Fruit fly (Drosophila melanogaster) whole organism, embryonic: Measurements from ENCODE around the gene CG31344.

Experiments used
- Antp ChIP-seq: fragments of 200-800 bp; sonication (Bioruptor generic); optimal IDR thresholded peaks from 3 replicates; lab custom pipeline; 2016; ENCODE audit warnings: missing biosample characterization, missing genetic modification characterization
- Bgb ChIP-seq: fragments of 200-800 bp; sonication (Bioruptor generic); IDR thresholded peaks from 2 replicates; pipeline ENCODE4 v1.3.6; 2022; ENCODE audit warnings: missing biosample characterization, missing genetic modification characterization; ENCODE audit not compliant: partially characterized antibody
- BtbVII ChIP-seq: fragments of 200-800 bp; sonication (Bioruptor generic); optimal IDR thresholded peaks from 3 replicates; lab custom pipeline; 2017; ENCODE audit warnings: missing biosample characterization, mild to moderate bottlenecking, missing genetic modification characterization
- CG10431 ChIP-seq: fragments of 200-800 bp; sonication (Bioruptor generic); optimal IDR thresholded peaks from 3 replicates; lab custom pipeline; 2018; ENCODE audit warnings: missing biosample characterization, mild to moderate bottlenecking, missing genetic modification characterization
- CG10654 ChIP-seq: fragments of 200-800 bp; sonication (Bioruptor generic); optimal IDR thresholded peaks from 2 replicates; lab custom pipeline; 2016; ENCODE audit warnings: missing biosample characterization, missing genetic modification characterization
- CG11398 ChIP-seq: fragments of 200-800 bp; sonication (Bioruptor generic); optimal IDR thresholded peaks from 2 replicates; lab custom pipeline; 2016; ENCODE audit warnings: missing biosample characterization, missing genetic modification characterization
- CG11456 ChIP-seq: fragments of 200-800 bp; sonication (Bioruptor generic); IDR thresholded peaks from 3 replicates; pipeline ENCODE4 v1.3.6; 2022; ENCODE audit warnings: missing biosample characterization, missing genetic modification characterization
- CG11504 ChIP-seq: fragments of 200-800 bp; sonication (Bioruptor generic); optimal IDR thresholded peaks from 3 replicates; lab custom pipeline; 2019; ENCODE audit warnings: missing biosample characterization, mild to moderate bottlenecking, missing genetic modification characterization, moderate library complexity
- CG14710 ChIP-seq: fragments of 200-800 bp; sonication (Bioruptor generic); optimal IDR thresholded peaks from 3 replicates; lab custom pipeline; 2019; ENCODE audit warnings: missing biosample characterization, mild to moderate bottlenecking, missing genetic modification characterization, moderate library complexity
- CG3065 ChIP-seq: fragments of 200-800 bp; sonication (Bioruptor generic); optimal IDR thresholded peaks from 2 replicates; lab custom pipeline; 2016; ENCODE audit warnings: missing biosample characterization, missing genetic modification characterization
- CG3838 ChIP-seq: fragments of 200-800 bp; sonication (Bioruptor generic); optimal IDR thresholded peaks from 3 replicates; lab custom pipeline; 2016; ENCODE audit warnings: missing biosample characterization, missing genetic modification characterization
- CG43689 ChIP-seq: fragments of 200-800 bp; sonication (Bioruptor generic); IDR thresholded peaks from 2 replicates; pipeline ENCODE4 v1.3.6; 2022; ENCODE audit warnings: missing biosample characterization, missing genetic modification characterization
- CG4424 ChIP-seq: fragments of 200-800 bp; sonication (Bioruptor generic); optimal IDR thresholded peaks from 3 replicates; lab custom pipeline; 2016; ENCODE audit warnings: missing biosample characterization, missing genetic modification characterization
- CG5245 ChIP-seq: fragments of 200-800 bp; sonication (Bioruptor generic); optimal IDR thresholded peaks from 3 replicates; lab custom pipeline; 2016; ENCODE audit warnings: missing biosample characterization, missing genetic modification characterization
- CG8281 ChIP-seq: fragments of 200-800 bp; sonication (Bioruptor generic); optimal IDR thresholded peaks from 2 replicates; lab custom pipeline; 2018; ENCODE audit warnings: missing biosample characterization, mild to moderate bottlenecking, missing genetic modification characterization, moderate library complexity
- D19A ChIP-seq: fragments of 200-800 bp; optimal IDR thresholded peaks from 3 replicates; lab custom pipeline; 2019; ENCODE audit warnings: missing biosample characterization, mild to moderate bottlenecking, missing genetic modification characterization, moderate library complexity
- Deaf1 ChIP-seq: fragments of 200-800 bp; optimal IDR thresholded peaks from 3 replicates; lab custom pipeline; 2019; ENCODE audit warnings: missing biosample characterization, mild to moderate bottlenecking, missing genetic modification characterization, moderate library complexity
- Dfd ChIP-seq, 2 experiments: fragments of >200 bp; optimal IDR thresholded peaks; 2 replicates each; lab custom pipeline; 2017; ENCODE audit warnings: missing biosample characterization in 2 of 2, missing genetic modification characterization in 2 of 2
- Dip3 ChIP-seq: fragments of 200-800 bp; sonication (Bioruptor generic); optimal IDR thresholded peaks from 3 replicates; lab custom pipeline; 2016; ENCODE audit warnings: missing biosample characterization, missing genetic modification characterization
- ERR ChIP-seq: fragments of 200-800 bp; sonication (Bioruptor generic); optimal IDR thresholded peaks from 2 replicates; lab custom pipeline; 2016; ENCODE audit warnings: missing biosample characterization, missing genetic modification characterization
- Fer3 ChIP-seq: fragments of 200-800 bp; sonication (Bioruptor generic); optimal IDR thresholded peaks from 2 replicates; lab custom pipeline; 2018; ENCODE audit warnings: missing biosample characterization, mild to moderate bottlenecking, missing genetic modification characterization, moderate library complexity
- HHEX ChIP-seq: fragments of 200-800 bp; sonication (Bioruptor generic); optimal IDR thresholded peaks from 3 replicates; lab custom pipeline; 2017; ENCODE audit warnings: missing biosample characterization, mild to moderate bottlenecking, missing genetic modification characterization, missing genetic modification reagents
- HLH3B ChIP-seq: fragments of 200-800 bp; sonication (Bioruptor generic); IDR thresholded peaks from 2 replicates; pipeline ENCODE4 v1.3.6; 2022; ENCODE audit warnings: missing biosample characterization, missing genetic modification characterization
- Med ChIP-seq: fragments of 200-800 bp; sonication (Bioruptor generic); peaks from one replicate; lab custom pipeline; 2016; ENCODE audit warnings: missing biosample characterization, missing genetic modification characterization, mild to moderate bottlenecking, inconsistent platforms, moderate library complexity
- NK7.1 ChIP-seq: fragments of 200-800 bp; sonication (Bioruptor generic); optimal IDR thresholded peaks from 3 replicates; lab custom pipeline; 2016; ENCODE audit warnings: missing biosample characterization, missing genetic modification characterization
- Sry-δ ChIP-seq: fragments of 200-800 bp; sonication (Bioruptor generic); optimal IDR thresholded peaks from 2 replicates; lab custom pipeline; 2016; ENCODE audit warnings: missing biosample characterization, missing genetic modification characterization
- Stat92E ChIP-seq, 3 experiments: fragments of >200 bp in 2 of 3; fragments of 200-800 bp in 1 of 3; sonication (Bioruptor generic) in 1 of 3; optimal IDR thresholded peaks; 2 replicates each; lab custom pipeline; 2017 to 2019; ENCODE audit warnings: missing biosample characterization in 3 of 3, missing genetic modification characterization in 3 of 3, mild to moderate bottlenecking in 1 of 3, moderate library complexity in 1 of 3
- amos ChIP-seq: fragments of 200-800 bp; sonication (Bioruptor generic); IDR thresholded peaks from 2 replicates; pipeline ENCODE4 v1.3.6; 2022; ENCODE audit warnings: missing biosample characterization, missing genetic modification characterization; ENCODE audit not compliant: partially characterized antibody
- ato ChIP-seq: fragments of 200-800 bp; sonication (Bioruptor generic); IDR thresholded peaks from 2 replicates; pipeline ENCODE4 v1.3.6; 2022; ENCODE audit warnings: missing biosample characterization, missing genetic modification characterization; ENCODE audit not compliant: partially characterized antibody
- bcd ChIP-seq: fragments of 200-800 bp; sonication (Bioruptor generic); optimal IDR thresholded peaks from 2 replicates; lab custom pipeline; 2017; ENCODE audit warnings: missing biosample characterization, mild to moderate bottlenecking, missing genetic modification characterization
- br ChIP-seq: fragments of >200 bp; optimal IDR thresholded peaks from 2 replicates; lab custom pipeline; 2017
- cato ChIP-seq: fragments of 200-800 bp; sonication (Bioruptor generic); optimal IDR thresholded peaks from 2 replicates; lab custom pipeline; 2016; ENCODE audit warnings: missing biosample characterization, missing genetic modification characterization, borderline replicate concordance
- chn ChIP-seq: fragments of 200-800 bp; sonication (Bioruptor generic); optimal IDR thresholded peaks from 2 replicates; lab custom pipeline; 2016; ENCODE audit warnings: missing biosample characterization, missing genetic modification characterization
- danr ChIP-seq: fragments of 200-800 bp; sonication (Bioruptor generic); IDR thresholded peaks from 2 replicates; pipeline ENCODE4 v1.3.6; 2022; ENCODE audit warnings: missing biosample characterization, missing genetic modification characterization
- dati ChIP-seq: fragments of 200-800 bp; sonication (Bioruptor generic); IDR thresholded peaks from 2 replicates; pipeline ENCODE4 v1.3.6; 2022; ENCODE audit warnings: missing biosample characterization, missing genetic modification characterization
- h ChIP-seq: fragments of >200 bp; optimal IDR thresholded peaks from 2 replicates; lab custom pipeline; 2017
- hkb ChIP-seq, 2 experiments: fragments of 200-800 bp in 1 of 2; fragments of >200 bp in 1 of 2; sonication (Bioruptor generic) in 1 of 2; IDR thresholded peaks in 1 of 2; optimal IDR thresholded peaks in 1 of 2; 2 replicates each; pipeline versions ENCODE4 v1.3.6 to Lab custom; 2017 to 2022; ENCODE audit warnings: missing biosample characterization in 1 of 2, missing genetic modification characterization in 1 of 2
- jigr1 ChIP-seq: fragments of 200-800 bp; sonication (Bioruptor generic); IDR thresholded peaks from 3 replicates; pipeline ENCODE4 v1.3.6; 2022; ENCODE audit warnings: missing biosample characterization, missing genetic modification characterization
- nerfin-2 ChIP-seq: fragments of 200-800 bp; sonication (Bioruptor generic); IDR thresholded peaks from 2 replicates; pipeline ENCODE4 v1.3.6; 2022; ENCODE audit warnings: missing biosample characterization, missing genetic modification characterization; ENCODE audit not compliant: partially characterized antibody
- pnt ChIP-seq: fragments of 200-800 bp; sonication (Bioruptor generic); optimal IDR thresholded peaks from 3 replicates; lab custom pipeline; 2016; ENCODE audit warnings: missing biosample characterization, missing genetic modification characterization
- pzg ChIP-seq: fragments of 200-800 bp; sonication (Bioruptor generic); optimal IDR thresholded peaks from 3 replicates; lab custom pipeline; 2018; ENCODE audit warnings: missing biosample characterization, mild to moderate bottlenecking, missing genetic modification characterization, moderate library complexity
- sd ChIP-seq: fragments of 200-800 bp; sonication (Bioruptor generic); optimal IDR thresholded peaks from 3 replicates; lab custom pipeline; 2018; ENCODE audit warnings: missing biosample characterization, mild to moderate bottlenecking, missing genetic modification characterization, moderate library complexity
- tgo ChIP-seq: fragments of 200-800 bp; sonication (Bioruptor generic); IDR thresholded peaks from 3 replicates; pipeline ENCODE4 v1.3.6; 2022; ENCODE audit warnings: missing biosample characterization, missing genetic modification characterization
- toy ChIP-seq: fragments of 200-800 bp; sonication (Bioruptor generic); IDR thresholded peaks from 2 replicates; pipeline ENCODE4 v1.3.6; 2022; ENCODE audit warnings: missing biosample characterization, missing genetic modification characterization
- unc-4 ChIP-seq: fragments of 200-800 bp; sonication (Bioruptor generic); IDR thresholded peaks from 2 replicates; pipeline ENCODE4 v1.3.6; 2022; ENCODE audit warnings: missing biosample characterization, missing genetic modification characterization; ENCODE audit not compliant: partially characterized antibody
- vfl ChIP-seq: fragments of 200-800 bp; sonication (Bioruptor generic); optimal IDR thresholded peaks from 2 replicates; lab custom pipeline; 2016; ENCODE audit warnings: missing biosample characterization, missing genetic modification characterization
- vnd ChIP-seq: fragments of 200-800 bp; sonication (Bioruptor generic); IDR thresholded peaks from 3 replicates; pipeline ENCODE4 v1.3.6; 2022; ENCODE audit warnings: missing biosample characterization, missing genetic modification characterization; ENCODE audit not compliant: partially characterized antibody
- zf30C ChIP-seq: fragments of 200-800 bp; sonication (Bioruptor generic); optimal IDR thresholded peaks from 3 replicates; lab custom pipeline; 2018; ENCODE audit warnings: missing biosample characterization, mild to moderate bottlenecking, missing genetic modification characterization

Gene CG31344

dm6 chr3R:15262710-15263672, 37.9 kb upstream of the CG31344 start, which contains the start of the genes eIF2gamma and Set (continued):
- TF ChIP-seq Antp (GFP tag; lab: Kevin White, UChicago) (peak; percentile 47), cato (GFP tag; lab: Kevin White, UChicago) (no peak), Dip3 (GFP tag; lab: Kevin White, UChicago) (peak; percentile 59), Med (GFP tag; lab: Kevin White, UChicago) (peak; percentile 90), CG11398 (GFP tag; lab: Kevin White, UChicago) (no peak), CG11504 (tag; lab: Kevin White, UChicago) (no peak), pzg (peak; percentile 96), amos (GFP tag; lab: Robert Waterston, UW) (peak; percentile 99), Sry-δ (peak; percentile 92), hkb (optimal IDR thresholded peaks at IDR 0.05; lab: Kevin White, UChicago) (no peak), hkb (GFP tag; IDR thresholded peaks at IDR 0.05; lab: Robert Waterston, UW) (no peak), CG10431 (GFP tag; lab: Kevin White, UChicago) (peak; percentile 15), bcd (GFP tag; lab: Kevin White, UChicago) (no peak), danr (no peak), CG43689 (GFP tag; lab: Robert Waterston, UW) (no peak), Stat92E (GFP tag; optimal IDR thresholded peaks at IDR 0.05; lab: Kevin White, UChicago) (peak in 1 of 3 experiments; percentile 56), ERR (GFP tag; lab: Kevin White, UChicago) (peak; percentile 60), CG3065 (peak; percentile 30), unc-4 (GFP tag; lab: Robert Waterston, UW) (peak; percentile 96), vfl (GFP tag; lab: Kevin White, UChicago) (peak; percentile 35), Bgb (peak; percentile 99), Dfd (GFP tag; optimal IDR thresholded peaks at IDR 0.05; lab: Kevin White, UChicago) (no peak), nerfin-2 (GFP tag; lab: Robert Waterston, UW) (peak; percentile 98), h (lab: Kevin White, UChicago) (no peak), CG10654 (GFP tag; lab: Kevin White, UChicago) (no peak), HLH3B (GFP tag; lab: Robert Waterston, UW) (no peak), pnt (no peak), vnd (GFP tag; lab: Robert Waterston, UW) (peak; percentile 96), Deaf1 (no peak), CG8281 (tag; lab: Kevin White, UChicago) (no peak), sd (no peak), CG3838 (GFP tag; lab: Kevin White, UChicago) (no peak), toy (GFP tag; lab: Robert Waterston, UW) (no peak), Fer3 (tag; lab: Kevin White, UChicago) (no peak), zf30C (GFP tag; lab: Kevin White, UChicago) (no peak), CG4424 (GFP tag; lab: Kevin White, UChicago) (no peak), jigr1 (no peak), dati (GFP tag; lab: Robert Waterston, UW) (no peak), CG11456 (GFP tag; lab: Robert Waterston, UW) (peak; percentile 78; the same call in 2 of the 3 replicates), tgo (GFP tag; lab: Robert Waterston, UW) (no peak), D19A (tag; lab: Kevin White, UChicago) (no peak), chn (GFP tag; lab: Kevin White, UChicago) (no peak), HHEX (no peak), CG14710 (tag; lab: Kevin White, UChicago) (peak; percentile 58), CG5245 (GFP tag; lab: Kevin White, UChicago) (no peak), NK7.1 (GFP tag; lab: Kevin White, UChicago) (no peak), BtbVII (GFP tag; lab: Kevin White, UChicago) (no peak), br (lab: Kevin White, UChicago) (no peak), ato (GFP tag; lab: Robert Waterston, UW) (peak; percentile 99)
